Worm (Caenorhabditis elegans): Measurements from ENCODE around the gene F48G7.8.

Gene F48G7.8

DNA sequence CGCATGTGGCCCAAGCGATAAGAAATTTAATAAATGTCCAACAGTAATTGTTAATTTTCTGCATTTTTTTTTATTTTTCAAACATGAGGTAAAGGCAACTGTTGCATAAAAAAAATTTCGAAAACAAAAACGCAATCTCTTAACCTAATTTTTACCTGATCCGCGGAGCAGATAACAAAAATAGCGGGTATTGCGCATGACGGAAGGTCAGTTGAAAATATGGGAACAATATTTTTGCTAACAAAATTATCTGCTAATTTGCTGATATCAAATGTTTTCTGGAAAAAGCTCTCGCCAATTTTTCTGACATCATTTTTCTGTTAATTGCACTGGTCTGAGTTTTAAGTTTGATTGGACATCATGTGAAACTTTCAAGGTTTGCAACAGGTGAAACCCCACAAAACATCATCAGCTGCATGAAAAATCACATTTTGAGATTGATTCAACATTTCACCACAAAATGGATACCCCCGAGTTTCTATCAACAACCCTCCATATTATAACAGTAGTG, 36.9 kb upstream of the F48G7.8 start, which contains the start of the genes F31F4.11 and srh-266:
Gene F31F4.11 (minus strand): TSS at position 101 of the 511 bp plus-strand sequence.
Gene srh-266 (plus strand): TSS at position 461 of the 511 bp plus-strand sequence.
- TF ChIP-seq lin-13 (GFP tag; optimal IDR thresholded peaks at IDR 0.05) (no peak), elt-1 (tag; optimal IDR thresholded peaks at IDR 0.05) (no peak), ZK546.5 (tag; optimal IDR thresholded peaks at IDR 0.05) (no peak), nhr-10 (tag; optimal IDR thresholded peaks at IDR 0.05) (no peak), ceh-16 (tag; optimal IDR thresholded peaks at IDR 0.05) (no peak)

- TF ChIP-seq ceh-82 (tag; optimal IDR thresholded peaks at IDR 0.05): no peak
- TF ChIP-seq fos-1 (tag; optimal IDR thresholded peaks at IDR 0.05): no peak
- no peak for TF ChIP-seq sma-9 (GFP tag; optimal IDR thresholded peaks at IDR 0.05)
- TF ChIP-seq sma-9 (tag; optimal IDR thresholded peaks at IDR 0.05): no peak
- TF ChIP-seq nhr-129 (tag; optimal IDR thresholded peaks at IDR 0.05): no peak
- no peak for TF ChIP-seq ceh-16 (tag; optimal IDR thresholded peaks at IDR 0.05)
- TF ChIP-seq nhr-237 (tag; optimal IDR thresholded peaks at IDR 0.05): no peak
- TF ChIP-seq unc-39 (tag; optimal IDR thresholded peaks at IDR 0.05): no peak
- TF ChIP-seq F13H6.1 (tag; optimal IDR thresholded peaks at IDR 0.05): no peak
- no peak for TF ChIP-seq ZK546.5 (tag; optimal IDR thresholded peaks at IDR 0.05)
- no peak for TF ChIP-seq nhr-77 (tag; optimal IDR thresholded peaks at IDR 0.05)
- no peak for TF ChIP-seq elt-1 (tag; optimal IDR thresholded peaks at IDR 0.05)
- no peak for TF ChIP-seq ztf-4 (tag; optimal IDR thresholded peaks at IDR 0.05)
- no peak for TF ChIP-seq peb-1 (tag; optimal IDR thresholded peaks at IDR 0.05)
Measured at ce11 chrV:660210-660609, 32.7 kb upstream of the F48G7.8 start, which contains the start of gene F31F4.17. Gene F31F4.17, minus strand, starts transcription at chrV:660310.

DNA sequence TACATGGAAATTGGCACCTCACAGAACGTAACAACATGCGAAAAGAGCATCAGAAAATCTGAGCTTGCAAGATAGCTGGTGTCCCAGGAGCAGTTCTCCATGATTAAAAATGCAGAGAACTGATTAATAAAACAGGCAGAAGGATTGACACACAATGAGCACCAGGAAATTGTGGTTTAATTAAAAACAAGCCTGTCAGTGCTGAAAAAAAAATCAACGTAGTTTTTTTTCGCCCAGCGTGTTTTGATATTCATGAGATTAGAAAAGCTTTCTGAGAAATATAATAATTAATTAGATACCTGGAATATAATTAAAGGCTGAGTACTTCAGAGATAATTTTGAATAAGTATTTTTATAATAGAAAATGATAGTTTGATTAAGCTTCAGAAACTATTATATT, 30.2 kb upstream of the F48G7.8 start, which contains the start of gene srh-246:
Gene srh-246 (minus strand): TSS at position 101 of the 400 bp plus-strand sequence.
- TF ChIP-seq lin-13 (GFP tag; optimal IDR thresholded peaks at IDR 0.05): no peak
- no peak for TF ChIP-seq zag-1 (tag; optimal IDR thresholded peaks at IDR 0.05)
- no peak for TF ChIP-seq gmeb-1 (tag; optimal IDR thresholded peaks at IDR 0.05)
- TF ChIP-seq ama-1 (optimal IDR thresholded peaks at IDR 0.05): no peak
- no peak for TF ChIP-seq aly-2 (tag; optimal IDR thresholded peaks at IDR 0.05)
- no peak for TF ChIP-seq skn-1 (tag; optimal IDR thresholded peaks at IDR 0.05)
- no peak for TF ChIP-seq snpc-4 (tag; optimal IDR thresholded peaks at IDR 0.05)
- TF ChIP-seq nhr-12 (tag; optimal IDR thresholded peaks at IDR 0.05): no peak
- no peak for TF ChIP-seq ztf-1 (GFP tag; conservative IDR thresholded peaks at IDR 0.05)
- no peak for TF ChIP-seq R02D3.7 (tag; optimal IDR thresholded peaks at IDR 0.05)
- TF ChIP-seq nhr-21 (tag; optimal IDR thresholded peaks at IDR 0.05): no peak
- TF ChIP-seq lin-39 (tag; optimal IDR thresholded peaks at IDR 0.05): no peak
- TF ChIP-seq unc-62 (GFP tag; optimal IDR thresholded peaks at IDR 0.05): no peak
- TF ChIP-seq dmd-4 (tag; optimal IDR thresholded peaks at IDR 0.05): no peak
- no peak for TF ChIP-seq fos-1 (tag; optimal IDR thresholded peaks at IDR 0.05)

- TF ChIP-seq lsy-2 (tag; optimal IDR thresholded peaks at IDR 0.05) (no peak), sem-4 (tag; optimal IDR thresholded peaks at IDR 0.05) (no peak), ztf-11 (tag; optimal IDR thresholded peaks at IDR 0.05) (no peak), mab-5 (tag; optimal IDR thresholded peaks at IDR 0.05) (no peak), unc-39 (tag; optimal IDR thresholded peaks at IDR 0.05) (no peak), crh-2 (tag; optimal IDR thresholded peaks at IDR 0.05) (no peak), alr-1 (tag; optimal IDR thresholded peaks at IDR 0.05) (no peak), nhr-21 (tag; optimal IDR thresholded peaks at IDR 0.05) (no peak), mdl-1 (tag; optimal IDR thresholded peaks at IDR 0.05) (no peak), sma-3 (GFP tag; optimal IDR thresholded peaks at IDR 0.05) (no peak), nhr-237 (tag; optimal IDR thresholded peaks at IDR 0.05) (no peak), nhr-25 (tag; optimal IDR thresholded peaks at IDR 0.05) (no peak), fos-1 (tag; optimal IDR thresholded peaks at IDR 0.05) (no peak)
Measured at ce11 chrV:655823-656222, 28.3 kb upstream of the F48G7.8 start, which contains the start of gene srh-245. Gene srh-245, minus strand, starts transcription at chrV:655923.

DNA sequence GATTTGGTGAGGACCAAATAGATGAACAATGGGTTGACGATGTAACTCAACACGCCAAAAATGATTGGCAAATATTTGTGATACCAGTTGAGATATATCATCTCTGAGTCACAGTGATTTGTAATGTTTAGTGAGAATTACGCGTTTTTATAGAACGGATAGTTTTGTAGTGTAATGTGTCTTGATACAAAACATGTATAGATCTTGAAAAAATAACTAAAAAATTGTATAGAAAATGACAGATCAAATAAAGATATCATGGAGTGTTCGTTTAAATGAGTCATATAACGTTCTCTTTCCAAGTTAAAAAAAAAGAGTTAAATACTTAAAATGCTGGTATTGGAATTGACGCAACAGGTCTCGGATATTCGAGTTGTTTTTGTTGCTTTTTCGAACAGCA, 26.9 kb upstream of the F48G7.8 start, which contains the start of gene srj-6:
Gene srj-6 (minus strand): TSS at position 101 of the 400 bp plus-strand sequence.
- TF ChIP-seq nhr-25 (tag; optimal IDR thresholded peaks at IDR 0.05) (no peak), mdl-1 (tag; optimal IDR thresholded peaks at IDR 0.05) (no peak), R02D3.7 (tag; optimal IDR thresholded peaks at IDR 0.05) (no peak), ceh-82 (tag; optimal IDR thresholded peaks at IDR 0.05) (no peak), zag-1 (tag; optimal IDR thresholded peaks at IDR 0.05) (no peak), gmeb-1 (tag; optimal IDR thresholded peaks at IDR 0.05) (no peak)

All from whole organism, L2 larva.